Fruit fly (Drosophila melanogaster) Kc167 (cell line): ENCODE measurements around the gene Tsp97E.

Experiments used
- Sin3A ChIP-seq: fragments of >200 bp; optimal IDR thresholded peaks from 2 replicates; lab custom pipeline; 2018; ENCODE audit warnings: missing external identifiers
- insv ChIP-seq: fragments of >200 bp; optimal IDR thresholded peaks from 3 replicates; lab custom pipeline; 2018; ENCODE audit warnings: missing external identifiers
- ttk ChIP-seq: sonication (Bioruptor generic); optimal IDR thresholded peaks from 2 replicates; lab custom pipeline; 2017; ENCODE audit warnings: missing external identifiers

- no peak for TF ChIP-seq Sin3A (lab: Kevin White, UChicago)
- no peak for TF ChIP-seq ttk
- no peak for TF ChIP-seq insv
Observed at dm6 chr3R:26933885-26934284, 30.7 kb downstream of the Tsp97E start.
